Worm (Caenorhabditis elegans): ENCODE measurements around the gene C01G10.17.

The C01G10.17 gene

ce11 chrV:15136772-15137171 lies 46.2 kb downstream of the C01G10.17 start, which contains the start of gene aipl-1 (continued):
- TF ChIP-seq mdl-1 (tag; optimal IDR thresholded peaks at IDR 0.05) = no peak
- TF ChIP-seq pha-4 (tag; optimal IDR thresholded peaks at IDR 0.05) = peak; percentile 95
- peak; percentile 43 for TF ChIP-seq elt-2 (tag; optimal IDR thresholded peaks at IDR 0.05)
- no peak for TF ChIP-seq hmg-11 (tag; optimal IDR thresholded peaks at IDR 0.05)
- TF ChIP-seq ceh-16 (tag; optimal IDR thresholded peaks at IDR 0.05) = no peak

DNA sequence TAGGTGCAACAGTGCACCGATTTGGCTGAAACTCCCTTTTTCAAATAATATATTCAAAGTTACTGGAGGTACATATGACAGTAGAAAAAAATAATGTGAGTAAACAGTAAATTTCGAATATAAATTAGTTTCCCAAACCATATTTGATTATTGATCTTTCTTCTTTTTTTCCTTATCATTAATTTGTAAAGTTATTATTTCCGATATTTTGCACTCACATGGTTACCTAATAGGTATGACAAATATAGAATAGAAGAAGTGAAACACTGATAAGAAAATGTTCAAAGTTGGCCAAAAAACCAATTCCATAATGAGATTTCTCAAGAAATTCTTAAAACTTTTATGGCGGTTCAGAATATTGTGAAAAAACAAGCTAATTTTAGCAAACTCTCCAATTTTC lies 49.3 kb downstream of the C01G10.17 start:
- TF ChIP-seq nhr-77 (tag; optimal IDR thresholded peaks at IDR 0.05) (no peak), nhr-23 (tag; optimal IDR thresholded peaks at IDR 0.05) (no peak), pqm-1 (tag; optimal IDR thresholded peaks at IDR 0.05) (peak; percentile 53), fkh-2 (tag; optimal IDR thresholded peaks at IDR 0.05) (no peak), ceh-28 (tag; optimal IDR thresholded peaks at IDR 0.05) (no peak), pha-4 (tag; optimal IDR thresholded peaks at IDR 0.05) (peak; percentile 60), zag-1 (tag; optimal IDR thresholded peaks at IDR 0.05) (no peak), nhr-67 (tag; optimal IDR thresholded peaks at IDR 0.05) (no peak), lin-15B (tag; optimal IDR thresholded peaks at IDR 0.05) (no peak), elt-2 (tag; optimal IDR thresholded peaks at IDR 0.05) (peak; percentile 53), mml-1 (tag; optimal IDR thresholded peaks at IDR 0.05) (no peak), mdl-1 (tag; optimal IDR thresholded peaks at IDR 0.05) (no peak), ceh-9 (tag; optimal IDR thresholded peaks at IDR 0.05) (no peak)

ce11 chrV:15140247-15140646 lies 49.7 kb downstream of the C01G10.17 start, which contains the start of gene K08F9.3:
Gene K08F9.3 (plus strand): TSS chrV:15140547.
- TF ChIP-seq pqm-1 (tag; optimal IDR thresholded peaks at IDR 0.05) (no peak), nhr-23 (tag; optimal IDR thresholded peaks at IDR 0.05) (no peak), jun-1 (tag; optimal IDR thresholded peaks at IDR 0.05) (no peak), nhr-67 (tag; optimal IDR thresholded peaks at IDR 0.05) (no peak), zag-1 (tag; optimal IDR thresholded peaks at IDR 0.05) (no peak), unc-62 (GFP tag; optimal IDR thresholded peaks at IDR 0.05) (no peak), nhr-12 (tag; optimal IDR thresholded peaks at IDR 0.05) (no peak), nfya-1 (tag; optimal IDR thresholded peaks at IDR 0.05; ENCODE audit: insufficient read depth) (no peak), eor-1 (tag; optimal IDR thresholded peaks at IDR 0.05) (no peak), sea-2 (GFP tag; optimal IDR thresholded peaks at IDR 0.05) (no peak), R02D3.7 (tag; optimal IDR thresholded peaks at IDR 0.05) (no peak)

Measured in whole organism, L3 larva.